Worm (Caenorhabditis elegans) whole organism, mixed stage, embryonic: ENCODE results near the gene chw-1.

Source experiments
- ces-1 ChIP-seq: fragments of 150-350 bp; optimal IDR thresholded peaks from 2 replicates; lab custom pipeline; 2014; ENCODE audit warnings: missing biosample characterization, missing genetic modification reagents, missing genetic modification characterization
- lin-13 ChIP-seq: fragments of 150-350 bp; optimal IDR thresholded peaks from 2 replicates; lab custom pipeline; 2014; ENCODE audit warnings: missing biosample characterization, missing genetic modification characterization
- snpc-4 ChIP-seq: fragments of 150-350 bp; optimal IDR thresholded peaks from 2 replicates; lab custom pipeline; 2014; ENCODE audit warnings: missing biosample characterization, missing genetic modification characterization
- ztf-11 ChIP-seq: fragments of 150-350 bp; optimal IDR thresholded peaks from 2 replicates; lab custom pipeline; 2014; ENCODE audit warnings: missing biosample characterization, missing genetic modification characterization

DNA sequence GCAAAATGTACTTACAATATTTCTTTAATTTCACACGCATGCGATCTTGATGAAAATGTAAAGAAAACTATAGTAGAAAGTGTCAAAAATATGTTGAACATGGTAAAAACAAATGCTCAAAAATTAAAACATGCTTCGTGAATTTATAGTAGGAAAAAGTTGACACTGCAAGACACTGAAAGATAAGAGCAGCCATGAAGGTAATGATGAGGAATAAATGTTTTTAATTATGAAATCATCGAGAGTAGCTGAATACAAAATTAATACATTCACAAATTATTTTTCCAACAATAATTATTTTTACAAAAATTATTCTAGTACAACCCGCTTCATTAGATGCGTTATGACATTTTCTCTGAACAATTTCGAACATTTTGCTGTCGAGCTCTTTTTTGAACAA, 45.2 kb upstream of the chw-1 start, which contains the start of gene F15H10.10:
- TF ChIP-seq ces-1 (GFP tag; lab: Kevin White, UChicago): no peak
- no peak for TF ChIP-seq ztf-11 (tag; lab: Kevin White, UChicago)
- no peak for TF ChIP-seq lin-13
- TF ChIP-seq snpc-4 (tag; lab: Kevin White, UChicago): no peak
